Worm (Caenorhabditis elegans): ENCODE data around the gene C06B8.3.
A peak's percentile ranks its signal among the peaks of the same experiment; 100 is the strongest.

The C06B8.3 gene

ce11 chrV:15483563-15483962 is 874 bp downstream of the C06B8.3 start:
- TF ChIP-seq F57C9.4 (tag; optimal IDR thresholded peaks at IDR 0.05) = no peak
- TF ChIP-seq nhr-80 (tag; optimal IDR thresholded peaks at IDR 0.05) = peak; percentile 28
- no peak for TF ChIP-seq nfya-1 (tag; optimal IDR thresholded peaks at IDR 0.05; ENCODE audit: borderline replicate concordance, insufficient read depth)

- TF ChIP-seq Y95B8A.8 (GFP tag; IDR thresholded peaks at IDR 0.05) (no peak), atf-7 (tag; optimal IDR thresholded peaks at IDR 0.05) (no peak), ztf-6 (GFP tag; IDR thresholded peaks at IDR 0.05) (no peak), C17E4.6 (GFP tag; IDR thresholded peaks at IDR 0.05) (no peak), madf-6 (GFP tag; IDR thresholded peaks at IDR 0.05) (no peak), rec-8 (tag; optimal IDR thresholded peaks at IDR 0.05) (no peak), bed-2 (GFP tag; IDR thresholded peaks at IDR 0.05) (no peak), aptf-3 (GFP tag; IDR thresholded peaks at IDR 0.05) (no peak), athp-1 (tag; optimal IDR thresholded peaks at IDR 0.05) (no peak), somi-1 (GFP tag; optimal IDR thresholded peaks at IDR 0.05) (no peak), ceh-91 (GFP tag; IDR thresholded peaks at IDR 0.05) (no peak)
Measured at ce11 chrV:15481374-15481773, 3.1 kb downstream of the C06B8.3 start, which contains the start of gene nhr-150. TSS of gene nhr-150 (minus strand) at chrV:15481465.

- no peak for TF ChIP-seq aptf-2 (GFP tag; conservative IDR thresholded peaks at IDR 0.05)
- no peak for TF ChIP-seq attf-3 (GFP tag; conservative IDR thresholded peaks at IDR 0.05)
- peak; percentile 53 for TF ChIP-seq B0261.1 (tag; optimal IDR thresholded peaks at IDR 0.05)
- no peak for TF ChIP-seq ztf-28 (GFP tag; IDR thresholded peaks at IDR 0.05)
- TF ChIP-seq rcor-1 (GFP tag; IDR thresholded peaks at IDR 0.05) = peak; percentile 26; the same call in 1 of the 2 replicates
- TF ChIP-seq egrh-3 (GFP tag; IDR thresholded peaks at IDR 0.05) = no peak
- TF ChIP-seq lag-1 (GFP tag; IDR thresholded peaks at IDR 0.05) = no peak
- TF ChIP-seq ceh-91 (GFP tag; IDR thresholded peaks at IDR 0.05) = no peak
- TF ChIP-seq Y95B8A.8 (GFP tag; IDR thresholded peaks at IDR 0.05) = no peak
- TF ChIP-seq snpc-3.4 (tag; optimal IDR thresholded peaks at IDR 0.05) = no peak
- TF ChIP-seq lsy-27 (tag; optimal IDR thresholded peaks at IDR 0.05; ENCODE audit: borderline replicate concordance, insufficient read depth) = no peak
- peak; percentile 52 for TF ChIP-seq nhr-90 (tag; optimal IDR thresholded peaks at IDR 0.05)
- TF ChIP-seq lin-26 (GFP tag; IDR thresholded peaks at IDR 0.05) = peak; percentile 72
- TF ChIP-seq nhr-27 (tag; optimal IDR thresholded peaks at IDR 0.05) = no peak
- no peak for TF ChIP-seq sdz-38 (tag; optimal IDR thresholded peaks at IDR 0.05)
- TF ChIP-seq Y67H2A.10 (GFP tag; conservative IDR thresholded peaks at IDR 0.05) = no peak
- no peak for TF ChIP-seq ceh-79 (tag; optimal IDR thresholded peaks at IDR 0.05)
- TF ChIP-seq rpc-1 (optimal IDR thresholded peaks at IDR 0.05) = peak; percentile 60
- peak; percentile 76 for TF ChIP-seq rpc-1 (tag; optimal IDR thresholded peaks at IDR 0.05)
- no peak for TF ChIP-seq cebp-1 (GFP tag; IDR thresholded peaks at IDR 0.05)
- TF ChIP-seq cebp-1 (tag; optimal IDR thresholded peaks at IDR 0.05) = no peak
- TF ChIP-seq hmg-1.2 (GFP tag; IDR thresholded peaks at IDR 0.05) = peak; percentile 28
- no peak for TF ChIP-seq attf-6 (GFP tag; IDR thresholded peaks at IDR 0.05)
- peak; percentile 29 for TF ChIP-seq ztf-18 (tag; optimal IDR thresholded peaks at IDR 0.05)
- no peak for TF ChIP-seq K11D2.4 (GFP tag; IDR thresholded peaks at IDR 0.05)
- peak; percentile 57 for TF ChIP-seq him-1 (tag; optimal IDR thresholded peaks at IDR 0.05)
- TF ChIP-seq Y53F4B.3 (GFP tag; IDR thresholded peaks at IDR 0.05) = no peak
- no peak for TF ChIP-seq zim-3 (tag; optimal IDR thresholded peaks at IDR 0.05)
- TF ChIP-seq snpc-4 (GFP tag; optimal IDR thresholded peaks at IDR 0.05) = peak; percentile 11
- no peak for TF ChIP-seq snpc-4 (tag; optimal IDR thresholded peaks at IDR 0.05)
- TF ChIP-seq hsf-1 (GFP tag; IDR thresholded peaks at IDR 0.05) = 0 out of 2 replicates have a peak, but pooled peaks have one; percentile 42
- TF ChIP-seq egl-44 (GFP tag; IDR thresholded peaks at IDR 0.05) = no peak
- TF ChIP-seq die-1 (tag; optimal IDR thresholded peaks at IDR 0.05) = peak; percentile 59
- TF ChIP-seq dpff-1 (tag; optimal IDR thresholded peaks at IDR 0.05) = no peak
Measured at ce11 chrV:15480505-15481075, 3.8 kb downstream of the C06B8.3 start.
